Worm (Caenorhabditis elegans): ENCODE data around the gene T02B11.8.
A peak's percentile ranks its signal among the peaks of the same experiment; 100 is the strongest.

T02B11.8 gene

DNA sequence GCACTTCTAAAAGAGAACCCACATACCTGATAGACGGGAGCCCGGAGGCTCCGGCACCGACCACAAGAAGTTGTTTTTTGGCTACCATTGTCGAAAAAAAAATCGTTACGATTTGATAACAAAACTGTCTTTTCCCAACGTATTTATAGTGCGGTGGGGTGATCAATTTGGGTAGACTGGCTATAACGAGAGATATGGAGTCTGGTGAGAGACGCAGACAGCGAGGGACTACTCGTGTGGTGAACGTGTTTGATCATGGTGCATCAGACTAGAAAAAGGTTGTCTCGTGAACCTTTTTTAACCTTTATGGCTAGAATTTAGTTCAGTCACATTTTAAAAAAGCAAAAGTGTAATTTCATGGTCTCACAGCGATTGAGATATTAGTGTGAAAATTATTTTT lies 25.0 kb upstream of the T02B11.8 start, which contains the start of gene fmo-5:
fmo-5 (minus strand) TSS at position 206 of the 400 bp plus-strand sequence.
- TF ChIP-seq lin-11 (tag; optimal IDR thresholded peaks at IDR 0.05) (no peak), sem-4 (tag; optimal IDR thresholded peaks at IDR 0.05) (no peak), ama-1 (optimal IDR thresholded peaks at IDR 0.05) (no peak), egl-27 (tag; optimal IDR thresholded peaks at IDR 0.05) (no peak), sma-3 (GFP tag; optimal IDR thresholded peaks at IDR 0.05) (peak; percentile 40), sma-9 (GFP tag; optimal IDR thresholded peaks at IDR 0.05) (peak; percentile 69), sma-9 (tag; optimal IDR thresholded peaks at IDR 0.05) (no peak), lin-13 (GFP tag; optimal IDR thresholded peaks at IDR 0.05) (no peak), ceh-16 (tag; optimal IDR thresholded peaks at IDR 0.05) (no peak), nhr-12 (tag; optimal IDR thresholded peaks at IDR 0.05) (no peak), alr-1 (tag; optimal IDR thresholded peaks at IDR 0.05) (no peak), nhr-25 (tag; optimal IDR thresholded peaks at IDR 0.05) (peak; percentile 62), unc-39 (tag; optimal IDR thresholded peaks at IDR 0.05) (no peak), gmeb-1 (tag; optimal IDR thresholded peaks at IDR 0.05) (peak; percentile 62), crh-2 (tag; optimal IDR thresholded peaks at IDR 0.05) (peak; percentile 71), nhr-21 (tag; optimal IDR thresholded peaks at IDR 0.05) (peak; percentile 57), ztf-1 (GFP tag; conservative IDR thresholded peaks at IDR 0.05) (no peak), nhr-77 (tag; optimal IDR thresholded peaks at IDR 0.05) (no peak), nhr-23 (tag; optimal IDR thresholded peaks at IDR 0.05) (no peak), dmd-4 (tag; optimal IDR thresholded peaks at IDR 0.05) (no peak), zag-1 (tag; optimal IDR thresholded peaks at IDR 0.05) (no peak), F13H6.1 (tag; optimal IDR thresholded peaks at IDR 0.05) (peak; percentile 30), mab-5 (tag; optimal IDR thresholded peaks at IDR 0.05) (no peak), ztf-4 (tag; optimal IDR thresholded peaks at IDR 0.05) (no peak), ceh-82 (tag; optimal IDR thresholded peaks at IDR 0.05) (no peak), nhr-11 (tag; optimal IDR thresholded peaks at IDR 0.05) (no peak), mdl-1 (tag; optimal IDR thresholded peaks at IDR 0.05) (peak; percentile 38 to 56), peb-1 (tag; optimal IDR thresholded peaks at IDR 0.05) (no peak), nhr-10 (tag; optimal IDR thresholded peaks at IDR 0.05) (no peak), elt-3 (tag; optimal IDR thresholded peaks at IDR 0.05) (no peak), lsy-2 (tag; optimal IDR thresholded peaks at IDR 0.05) (no peak), aly-2 (tag; optimal IDR thresholded peaks at IDR 0.05) (no peak), C34F6.9 (tag; optimal IDR thresholded peaks at IDR 0.05) (no peak), snpc-4 (tag; optimal IDR thresholded peaks at IDR 0.05) (no peak), unc-62 (GFP tag; optimal IDR thresholded peaks at IDR 0.05) (no peak), nhr-237 (tag; optimal IDR thresholded peaks at IDR 0.05) (no peak), ztf-11 (tag; optimal IDR thresholded peaks at IDR 0.05) (no peak), elt-1 (tag; optimal IDR thresholded peaks at IDR 0.05) (no peak), lin-39 (tag; optimal IDR thresholded peaks at IDR 0.05) (no peak), fos-1 (tag; optimal IDR thresholded peaks at IDR 0.05) (peak; percentile 12), unc-55 (GFP tag; optimal IDR thresholded peaks at IDR 0.05) (no peak), nhr-129 (tag; optimal IDR thresholded peaks at IDR 0.05) (peak; percentile 27), ZK546.5 (tag; optimal IDR thresholded peaks at IDR 0.05) (no peak), Y55F3AM.14 (GFP tag; optimal IDR thresholded peaks at IDR 0.05) (no peak), blmp-1 (tag; optimal IDR thresholded peaks at IDR 0.05; ENCODE audit: insufficient read depth) (no peak), nhr-6 (tag; optimal IDR thresholded peaks at IDR 0.05) (no peak), skn-1 (tag; optimal IDR thresholded peaks at IDR 0.05) (no peak), mbf-1 (tag; optimal IDR thresholded peaks at IDR 0.05) (no peak), R02D3.7 (tag; optimal IDR thresholded peaks at IDR 0.05) (no peak)
